Worm (Caenorhabditis elegans) whole organism, L1 larva: ENCODE results near the gene tor-2.

ENCODE experiments used
- C16A3.4 ChIP-seq: fragments of 150-350 bp; optimal IDR thresholded peaks from 2 replicates; lab custom pipeline; 2014; ENCODE audit warnings: missing biosample characterization, missing genetic modification characterization
- F16B12.6 ChIP-seq: fragments of 150-350 bp; optimal IDR thresholded peaks from 2 replicates; lab custom pipeline; 2014; ENCODE audit warnings: missing biosample characterization, missing genetic modification characterization
- aha-1 ChIP-seq: fragments of 150-350 bp; optimal IDR thresholded peaks from 2 replicates; lab custom pipeline; 2014; ENCODE audit warnings: missing biosample characterization, missing genetic modification characterization
- alr-1 ChIP-seq: fragments of 200-800 bp; sonication (Bioruptor generic); optimal IDR thresholded peaks from 2 replicates; lab custom pipeline; 2018; ENCODE audit warnings: borderline replicate concordance, mild to moderate bottlenecking, missing genetic modification characterization, missing compliant biosample characterization
- ceh-63 ChIP-seq: fragments of 200-800 bp; sonication (Bioruptor generic); optimal IDR thresholded peaks from 2 replicates; lab custom pipeline; 2018; ENCODE audit warnings: mild to moderate bottlenecking, missing genetic modification characterization, missing compliant biosample characterization
- ceh-82 ChIP-seq, 3 experiments: fragments of 150-350 bp in 1 of 3; sonication (generic microtip) in 2 of 3; optimal IDR thresholded peaks; 2 replicates each; lab custom pipeline; 2014 to 2017; ENCODE audit warnings: missing biosample characterization in 3 of 3, missing genetic modification characterization in 3 of 3
- ces-1 ChIP-seq: fragments of 150-350 bp; optimal IDR thresholded peaks from 2 replicates; lab custom pipeline; 2014; ENCODE audit warnings: missing biosample characterization, missing genetic modification reagents, missing genetic modification characterization
- dpl-1 ChIP-seq, 3 experiments: fragments of 150-350 bp in 2 of 3; sonication (generic microtip) in 1 of 3; optimal IDR thresholded peaks; 2 replicates each; lab custom pipeline; 2014 to 2017; ENCODE audit warnings: missing biosample characterization in 3 of 3, missing genetic modification characterization in 3 of 3, missing genetic modification reagents in 3 of 3
- dsc-1 ChIP-seq: sonication (generic microtip); optimal IDR thresholded peaks from 2 replicates; lab custom pipeline; 2016; ENCODE audit warnings: mild to moderate bottlenecking, missing genetic modification characterization, missing compliant biosample characterization
- efl-3 ChIP-seq: fragments of 200-800 bp; sonication (Bioruptor generic); optimal IDR thresholded peaks from 2 replicates; lab custom pipeline; 2018; ENCODE audit warnings: mild to moderate bottlenecking, missing genetic modification characterization, missing compliant biosample characterization
- egl-27 ChIP-seq, 2 experiments: fragments of 150-350 bp in 1 of 2; sonication (generic microtip); optimal IDR thresholded peaks; 3 replicates each; lab custom pipeline; 2017 to 2018; ENCODE audit warnings: missing biosample characterization in 2 of 2, missing genetic modification characterization in 2 of 2, missing genetic modification reagents in 2 of 2
- elt-2 ChIP-seq: sonication (generic microtip); optimal IDR thresholded peaks from 2 replicates; lab custom pipeline; 2016; ENCODE audit warnings: missing genetic modification characterization, mild to moderate bottlenecking, inconsistent platforms, missing compliant biosample characterization, missing genetic modification reagents
- ets-5 ChIP-seq: fragments of 200-800 bp; sonication (Bioruptor generic); IDR thresholded peaks from 2 replicates; pipeline ENCODE4 v1.3.6; 2022; ENCODE audit warnings: missing genetic modification characterization, missing compliant biosample characterization
- fkh-4 ChIP-seq: sonication (generic microtip); optimal IDR thresholded peaks from 2 replicates; lab custom pipeline; 2016; ENCODE audit warnings: missing compliant biosample characterization, missing genetic modification characterization, borderline replicate concordance
- fkh-8 ChIP-seq: sonication (generic microtip); optimal IDR thresholded peaks from 2 replicates; lab custom pipeline; 2016; ENCODE audit warnings: mild to moderate bottlenecking, missing genetic modification characterization, missing compliant biosample characterization
- fos-1 ChIP-seq: fragments of 150-350 bp; optimal IDR thresholded peaks from 2 replicates; lab custom pipeline; 2014; ENCODE audit warnings: missing biosample characterization, missing genetic modification characterization
- grh-1 ChIP-seq: fragments of 200-800 bp; sonication (Bioruptor generic); IDR thresholded peaks from 2 replicates; pipeline ENCODE4 v1.3.6; 2022; ENCODE audit warnings: missing genetic modification reagents, missing genetic modification characterization, missing compliant biosample characterization
- jun-1 ChIP-seq: fragments of 150-350 bp; optimal IDR thresholded peaks from 2 replicates; lab custom pipeline; 2014; ENCODE audit warnings: missing biosample characterization, missing genetic modification reagents, missing genetic modification characterization
- lin-39 ChIP-seq: fragments of 150-350 bp; optimal IDR thresholded peaks from 2 replicates; lab custom pipeline; 2014; ENCODE audit warnings: missing biosample characterization, missing genetic modification reagents, missing genetic modification characterization
- lir-3 ChIP-seq: sonication (generic microtip); optimal IDR thresholded peaks from 2 replicates; lab custom pipeline; 2016; ENCODE audit warnings: mild to moderate bottlenecking, missing genetic modification characterization, moderate library complexity, missing compliant biosample characterization; ENCODE audit not compliant: poor library complexity
- mdl-1 ChIP-seq, 2 experiments: fragments of 150-350 bp; optimal IDR thresholded peaks; 2 replicates each; lab custom pipeline; 2014 to 2017; ENCODE audit warnings: missing biosample characterization in 2 of 2, missing genetic modification characterization in 2 of 2, inconsistent platforms in 1 of 2
- mef-2 ChIP-seq: fragments of 150-350 bp; optimal IDR thresholded peaks from 2 replicates; lab custom pipeline; 2014; ENCODE audit warnings: missing biosample characterization, missing genetic modification characterization
- nhr-11 ChIP-seq: fragments of 150-350 bp; optimal IDR thresholded peaks from 2 replicates; lab custom pipeline; 2014; ENCODE audit warnings: missing biosample characterization, missing genetic modification characterization
- nhr-19 ChIP-seq: fragments of 200-800 bp; sonication (Bioruptor generic); conservative IDR thresholded peaks from 2 replicates; pipeline ENCODE4 v1.3.6; 2022; ENCODE audit warnings: missing genetic modification characterization, missing compliant biosample characterization
- nhr-20 ChIP-seq: sonication (generic microtip); optimal IDR thresholded peaks from 2 replicates; lab custom pipeline; 2016; ENCODE audit warnings: mild to moderate bottlenecking, missing genetic modification characterization, missing compliant biosample characterization
- nhr-237 ChIP-seq: fragments of 150-350 bp; optimal IDR thresholded peaks from 2 replicates; lab custom pipeline; 2014; ENCODE audit warnings: missing biosample characterization, missing genetic modification characterization
- nhr-47 ChIP-seq: sonication (generic microtip); optimal IDR thresholded peaks from 2 replicates; lab custom pipeline; 2016; ENCODE audit warnings: mild to moderate bottlenecking, missing genetic modification characterization, moderate library complexity, missing compliant biosample characterization
- nhr-71 ChIP-seq: sonication (generic microtip); optimal IDR thresholded peaks from 2 replicates; lab custom pipeline; 2016; ENCODE audit warnings: mild to moderate bottlenecking, missing genetic modification characterization, moderate library complexity, missing compliant biosample characterization
- nhr-76 ChIP-seq: sonication (generic microtip); optimal IDR thresholded peaks from 2 replicates; lab custom pipeline; 2017; ENCODE audit warnings: missing biosample characterization, missing genetic modification characterization
- nhr-84 ChIP-seq: sonication (generic microtip); optimal IDR thresholded peaks from 2 replicates; lab custom pipeline; 2017; ENCODE audit warnings: missing biosample characterization, missing genetic modification characterization
- nhr-85 ChIP-seq: sonication (generic microtip); peaks from one replicate; lab custom pipeline; 2016; ENCODE audit warnings: missing genetic modification characterization, inconsistent platforms, missing compliant biosample characterization
- nhr-90 ChIP-seq: sonication (generic microtip); optimal IDR thresholded peaks from 2 replicates; lab custom pipeline; 2016; ENCODE audit warnings: mild to moderate bottlenecking, missing genetic modification characterization, missing compliant biosample characterization; ENCODE audit not compliant: poor library complexity
- snpc-4 ChIP-seq: fragments of 150-350 bp; optimal IDR thresholded peaks from 2 replicates; lab custom pipeline; 2014; ENCODE audit warnings: missing biosample characterization, missing genetic modification characterization
- snu-23 ChIP-seq: sonication (generic microtip); optimal IDR thresholded peaks from 2 replicates; lab custom pipeline; 2016; ENCODE audit warnings: missing genetic modification characterization, missing compliant biosample characterization
- sox-4 ChIP-seq: sonication (generic microtip); optimal IDR thresholded peaks from 2 replicates; lab custom pipeline; 2016; ENCODE audit warnings: missing genetic modification characterization, missing compliant biosample characterization
- sptf-1 ChIP-seq: fragments of 150-350 bp; optimal IDR thresholded peaks from 2 replicates; lab custom pipeline; 2014; ENCODE audit warnings: missing biosample characterization, missing genetic modification characterization
- unc-130 ChIP-seq: fragments of 150-350 bp; optimal IDR thresholded peaks from 2 replicates; lab custom pipeline; 2017; ENCODE audit warnings: missing biosample characterization, missing genetic modification characterization, inconsistent platforms
- unc-30 ChIP-seq: sonication (generic microtip); optimal IDR thresholded peaks from 2 replicates; lab custom pipeline; 2017; ENCODE audit warnings: missing biosample characterization, missing genetic modification characterization
- unc-62 ChIP-seq: fragments of 150-350 bp; optimal IDR thresholded peaks from 2 replicates; lab custom pipeline; 2014; ENCODE audit warnings: missing biosample characterization, missing genetic modification reagents, missing genetic modification characterization
- unc-86 ChIP-seq: sonication (generic microtip); optimal IDR thresholded peaks from 2 replicates; lab custom pipeline; 2016; ENCODE audit warnings: missing genetic modification characterization, missing compliant biosample characterization
- xbp-1 ChIP-seq: sonication (generic microtip); optimal IDR thresholded peaks from 2 replicates; lab custom pipeline; 2016; ENCODE audit warnings: missing genetic modification characterization, missing compliant biosample characterization
- zip-4 ChIP-seq: fragments of 200-800 bp; sonication (Bioruptor generic); optimal IDR thresholded peaks from 2 replicates; lab custom pipeline; 2018; ENCODE audit warnings: mild to moderate bottlenecking, missing genetic modification characterization, moderate library complexity, missing compliant biosample characterization
- ztf-11 ChIP-seq, 2 experiments: sonication (generic microtip); optimal IDR thresholded peaks; 2 replicates each; lab custom pipeline; 2016 to 2017; ENCODE audit warnings: missing genetic modification characterization in 2 of 2, missing biosample characterization in 1 of 2, missing compliant biosample characterization in 1 of 2

Gene tor-2

DNA sequence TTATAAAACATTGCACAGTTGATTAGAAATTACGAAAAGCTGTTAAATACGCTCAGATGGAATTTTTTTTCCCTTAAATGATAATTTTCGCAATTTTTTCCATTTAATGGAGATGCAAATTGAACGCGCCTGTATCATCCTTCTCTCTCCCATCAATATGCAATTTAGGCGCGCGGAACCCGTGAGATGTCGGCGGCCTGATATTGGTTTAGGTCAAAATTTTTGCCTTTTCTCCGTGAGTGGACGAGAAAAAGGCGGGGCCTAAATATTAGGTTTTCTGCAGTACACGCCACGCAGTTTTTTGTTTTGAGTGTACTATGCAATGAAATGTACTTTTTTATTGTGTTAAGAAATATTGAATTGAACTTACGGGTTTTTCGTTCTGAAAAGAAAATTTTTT lies 5.9 kb upstream of the tor-2 start (continued):
- TF ChIP-seq C16A3.4 (tag; lab: Kevin White, UChicago): no peak
- TF ChIP-seq nhr-19 (GFP tag; lab: Robert Waterston, UW): no peak
- TF ChIP-seq, all 84 proteins: peak for 3

DNA sequence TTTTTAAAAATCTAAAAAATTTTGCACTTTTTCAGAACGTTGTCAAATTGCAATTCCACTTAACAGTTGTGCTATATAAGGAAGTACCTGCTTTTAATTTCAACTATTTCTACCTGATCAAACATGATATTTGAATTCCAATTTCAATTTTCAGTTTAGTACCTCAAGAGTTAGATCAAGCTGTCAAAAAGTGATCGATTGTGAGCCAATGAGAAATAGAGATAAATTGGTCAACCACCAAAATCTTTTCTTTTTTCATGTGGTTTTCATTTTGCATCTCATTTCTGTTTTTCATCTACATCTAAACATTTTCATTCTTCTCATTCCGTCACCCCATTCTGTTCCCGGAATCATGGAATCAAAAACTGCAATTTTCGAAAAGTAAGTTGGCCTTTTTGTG lies 4.8 kb upstream of the tor-2 start, which contains the start of gene egl-23:
Gene egl-23, plus strand, starts transcription at position 301 of the 400 bp plus-strand sequence.
- no peak for TF ChIP-seq grh-1 (GFP tag; lab: Robert Waterston, UW)
- TF ChIP-seq dsc-1 (tag; lab: Kevin White, UChicago): peak; percentile 79
- TF ChIP-seq nhr-76: no peak
- TF ChIP-seq sox-4 (tag; lab: Kevin White, UChicago): no peak
- TF ChIP-seq ceh-63 (GFP tag; lab: Kevin White, UChicago): no peak
- peak; percentile 0 for TF ChIP-seq fkh-8
- peak; percentile 20 for TF ChIP-seq fkh-4

DNA sequence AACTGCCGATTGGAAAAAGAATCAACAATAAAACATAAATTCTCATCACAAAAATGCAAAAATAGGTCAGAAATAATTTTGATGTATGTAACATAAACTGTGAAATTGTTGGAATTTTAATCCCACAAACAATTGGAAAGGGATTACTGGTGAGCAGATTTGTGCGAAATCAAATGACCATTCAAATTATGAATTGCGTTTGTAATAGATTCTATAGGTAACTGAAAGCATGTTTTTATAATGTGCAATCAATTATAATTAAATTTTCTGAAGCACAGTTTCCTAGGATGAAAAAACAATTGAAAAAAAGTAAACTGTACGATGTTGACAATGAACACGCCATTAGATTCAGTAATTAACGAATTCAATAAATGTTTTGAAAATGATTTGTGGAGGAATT lies 1.8 kb upstream of the tor-2 start, which contains the start of gene tor-1:
Gene tor-1, minus strand, starts transcription at position 101 of the 400 bp plus-strand sequence.
- TF ChIP-seq fkh-4: no peak
- no peak for TF ChIP-seq efl-3 (GFP tag; lab: Kevin White, UChicago)
- TF ChIP-seq nhr-71: no peak
- TF ChIP-seq nhr-47 (tag; lab: Kevin White, UChicago): no peak
- no peak for TF ChIP-seq sptf-1 (tag; lab: Kevin White, UChicago)
- TF ChIP-seq mdl-1 (tag; optimal IDR thresholded peaks at IDR 0.05; lab: Kevin White, UChicago): no peak
- TF ChIP-seq unc-62 (GFP tag; lab: Kevin White, UChicago): no peak
- TF ChIP-seq, all 84 proteins: peak for 0

DNA sequence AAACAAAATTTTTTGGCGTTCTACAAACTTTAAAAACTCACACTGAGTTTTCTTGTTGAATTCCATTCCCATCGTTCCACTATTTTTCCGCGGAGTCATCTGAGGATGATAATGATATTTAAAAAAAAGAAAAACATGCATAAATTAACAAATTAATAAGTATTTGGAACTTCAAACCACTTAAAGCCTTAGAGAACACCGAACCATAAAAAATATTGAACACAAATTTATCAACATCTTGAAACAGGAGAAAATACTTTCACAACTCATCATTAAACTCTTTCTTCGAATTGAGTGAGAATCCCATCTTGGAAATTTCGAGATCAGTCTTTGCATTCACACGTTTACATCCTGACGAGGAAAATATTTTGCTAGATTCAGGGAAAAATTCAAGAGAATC lies 1.5 kb downstream of the tor-2 start, which contains the start of gene gei-18:
Gene gei-18, minus strand, starts transcription at position 101 of the 400 bp plus-strand sequence.
- TF ChIP-seq jun-1 (no peak), unc-86 (tag; lab: Kevin White, UChicago) (no peak), nhr-85 (tag; lab: Kevin White, UChicago) (no peak), unc-130 (tag; lab: Kevin White, UChicago) (no peak), ets-5 (no peak), ceh-82 (tag; optimal IDR thresholded peaks at IDR 0.05; lab: Kevin White, UChicago) (no peak), fkh-4 (no peak), ztf-11 (tag; optimal IDR thresholded peaks at IDR 0.05; lab: Kevin White, UChicago) (no peak), mef-2 (tag; lab: Kevin White, UChicago) (no peak), lin-39 (tag; lab: Kevin White, UChicago) (no peak), aha-1 (no peak), unc-30 (tag; lab: Kevin White, UChicago) (no peak), nhr-84 (tag; lab: Kevin White, UChicago) (no peak), C16A3.4 (tag; lab: Kevin White, UChicago) (no peak), snpc-4 (tag; lab: Kevin White, UChicago) (no peak), ces-1 (GFP tag; lab: Kevin White, UChicago) (no peak), lir-3 (tag; lab: Kevin White, UChicago) (no peak), nhr-11 (tag; lab: Kevin White, UChicago) (no peak)

DNA sequence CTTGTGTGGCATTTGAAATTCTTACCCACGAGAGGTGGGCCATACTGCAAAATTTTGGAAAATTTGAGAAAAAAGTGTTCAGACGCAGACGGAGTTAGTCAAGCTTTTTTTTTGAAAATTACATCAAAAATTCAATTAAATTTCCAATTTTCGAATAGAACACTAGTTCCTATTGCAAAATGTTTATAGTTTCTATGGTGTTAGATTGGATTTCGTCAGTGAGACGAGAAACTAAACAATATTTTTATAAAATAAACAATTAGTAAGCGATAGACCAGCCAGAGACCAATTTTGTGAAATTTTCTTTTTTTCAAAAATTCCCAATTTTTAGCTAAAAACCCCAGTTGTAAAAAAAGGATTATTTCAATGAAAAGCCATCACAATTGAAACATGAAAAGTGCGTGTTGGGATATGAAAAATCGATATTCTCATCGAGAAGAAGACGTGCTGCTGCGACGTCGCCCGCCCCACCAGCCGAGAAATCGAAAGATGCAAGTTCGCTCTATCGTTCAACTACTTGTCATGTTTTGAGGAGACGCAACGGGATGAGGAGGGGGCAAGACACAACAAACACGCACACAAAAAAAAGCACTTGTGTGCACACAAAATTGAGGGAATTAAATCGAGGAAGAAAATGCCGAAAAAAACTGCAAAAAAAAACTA lies 4.0 kb downstream of the tor-2 start, which contains the start of gene dnbp-1:
Gene dnbp-1, minus strand, starts transcription at position 51 of the 663 bp plus-strand sequence.
- TF ChIP-seq egl-27 (tag; optimal IDR thresholded peaks at IDR 0.05; lab: Kevin White, UChicago) (no peak), F16B12.6 (tag; lab: Kevin White, UChicago) (peak; percentile 51), lin-39 (tag; lab: Kevin White, UChicago) (no peak), snu-23 (GFP tag; lab: Kevin White, UChicago) (peak; percentile 72), unc-86 (tag; lab: Kevin White, UChicago) (peak; percentile 34), elt-2 (tag; lab: Kevin White, UChicago) (no peak), nhr-237 (tag; lab: Kevin White, UChicago) (no peak), nhr-85 (tag; lab: Kevin White, UChicago) (peak; percentile 1), dpl-1 (GFP tag; optimal IDR thresholded peaks at IDR 0.05; lab: Kevin White, UChicago) (peak; percentile 37 to 75 (median 41)), fos-1 (tag; lab: Kevin White, UChicago) (peak; percentile 20), lir-3 (tag; lab: Kevin White, UChicago) (no peak), nhr-47 (tag; lab: Kevin White, UChicago) (peak; percentile 76), alr-1 (tag; lab: Kevin White, UChicago) (no peak), zip-4 (no peak), snpc-4 (tag; lab: Kevin White, UChicago) (peak; percentile 46), mef-2 (tag; lab: Kevin White, UChicago) (no peak), nhr-90 (tag; lab: Kevin White, UChicago) (peak; percentile 22), xbp-1 (tag; lab: Kevin White, UChicago) (peak; percentile 66), nhr-20 (peak; percentile 67), C16A3.4 (tag; lab: Kevin White, UChicago) (peak; percentile 61), dsc-1 (tag; lab: Kevin White, UChicago) (peak; percentile 26)
